Worm (Caenorhabditis elegans) whole organism, L3 larva: ENCODE measurements around the gene Y64G10A.10.

ENCODE experiments used
- R02D3.7 ChIP-seq: fragments of 150-350 bp; optimal IDR thresholded peaks from 2 replicates; lab custom pipeline; 2014; ENCODE audit warnings: missing biosample characterization, missing genetic modification characterization
- ZK546.5 ChIP-seq: sonication (generic microtip); optimal IDR thresholded peaks from 2 replicates; lab custom pipeline; 2017; ENCODE audit warnings: missing biosample characterization, missing genetic modification characterization
- aly-2 ChIP-seq: fragments of 150-350 bp; optimal IDR thresholded peaks from 2 replicates; lab custom pipeline; 2014; ENCODE audit warnings: missing biosample characterization, missing genetic modification characterization
- ama-1 ChIP-seq: fragments of 150-350 bp; optimal IDR thresholded peaks from 2 replicates; lab custom pipeline; 2018
- daf-12 ChIP-seq: fragments of 150-350 bp; optimal IDR thresholded peaks from 2 replicates; lab custom pipeline; 2014; ENCODE audit warnings: missing biosample characterization, missing genetic modification reagents, missing genetic modification characterization
- egl-27 ChIP-seq: sonication (generic microtip); optimal IDR thresholded peaks from 4 replicates; lab custom pipeline; 2017; ENCODE audit warnings: missing biosample characterization, missing genetic modification reagents, missing genetic modification characterization
- elt-2 ChIP-seq: sonication (generic microtip); optimal IDR thresholded peaks from 2 replicates; lab custom pipeline; 2016; ENCODE audit warnings: missing genetic modification reagents, mild to moderate bottlenecking, missing genetic modification characterization, missing compliant biosample characterization
- elt-3 ChIP-seq, 3 experiments: fragments of 150-350 bp in 1 of 3; sonication (generic microtip) in 2 of 3; optimal IDR thresholded peaks; 2 replicates in 2 of 3; 4 replicates in 1 of 3; lab custom pipeline; 2014 to 2017; ENCODE audit warnings: missing biosample characterization in 3 of 3, missing genetic modification characterization in 3 of 3
- fkh-10 ChIP-seq: sonication (generic microtip); optimal IDR thresholded peaks from 2 replicates; lab custom pipeline; 2017; ENCODE audit warnings: missing biosample characterization, missing genetic modification reagents, missing genetic modification characterization
- fkh-2 ChIP-seq: fragments of 150-350 bp; optimal IDR thresholded peaks from 2 replicates; lab custom pipeline; 2014; ENCODE audit warnings: missing biosample characterization, missing genetic modification reagents, missing genetic modification characterization
- hmg-11 ChIP-seq: sonication (generic microtip); optimal IDR thresholded peaks from 2 replicates; lab custom pipeline; 2016; ENCODE audit warnings: missing genetic modification characterization, missing compliant biosample characterization
- jun-1 ChIP-seq: fragments of 150-350 bp; optimal IDR thresholded peaks from 2 replicates; lab custom pipeline; 2014; ENCODE audit warnings: missing biosample characterization, missing genetic modification reagents, missing genetic modification characterization
- lin-15B ChIP-seq: fragments of 150-350 bp; optimal IDR thresholded peaks from 2 replicates; lab custom pipeline; 2014; ENCODE audit warnings: missing biosample characterization, missing genetic modification characterization
- lin-39 ChIP-seq: fragments of 150-350 bp; optimal IDR thresholded peaks from 2 replicates; lab custom pipeline; 2018; ENCODE audit warnings: missing biosample characterization, missing genetic modification reagents, missing genetic modification characterization
- mdl-1 ChIP-seq: fragments of 150-350 bp; optimal IDR thresholded peaks from 2 replicates; lab custom pipeline; 2014; ENCODE audit warnings: missing biosample characterization, missing genetic modification characterization
- nfya-1 ChIP-seq: sonication (generic microtip); optimal IDR thresholded peaks from 2 replicates; lab custom pipeline; 2017; ENCODE audit warnings: missing genetic modification characterization, mild to moderate bottlenecking, missing compliant biosample characterization, antibody characterized with exemption, moderate library complexity; ENCODE audit not compliant: insufficient read depth
- nhr-11 ChIP-seq: fragments of 150-350 bp; optimal IDR thresholded peaks from 2 replicates; lab custom pipeline; 2014; ENCODE audit warnings: missing biosample characterization, missing genetic modification characterization
- nhr-12 ChIP-seq: fragments of 150-350 bp; optimal IDR thresholded peaks from 2 replicates; lab custom pipeline; 2014; ENCODE audit warnings: missing biosample characterization, missing genetic modification characterization
- nhr-25 ChIP-seq: sonication (generic microtip); optimal IDR thresholded peaks from 2 replicates; lab custom pipeline; 2017; ENCODE audit warnings: missing biosample characterization, missing genetic modification characterization
- nhr-28 ChIP-seq: fragments of 150-350 bp; optimal IDR thresholded peaks from 2 replicates; lab custom pipeline; 2014; ENCODE audit warnings: missing biosample characterization, missing genetic modification characterization
- nhr-43 ChIP-seq: sonication (generic microtip); optimal IDR thresholded peaks from 2 replicates; lab custom pipeline; 2016; ENCODE audit warnings: mild to moderate bottlenecking, missing genetic modification characterization, missing compliant biosample characterization; ENCODE audit not compliant: poor library complexity, severe bottlenecking
- nhr-76 ChIP-seq: fragments of 150-350 bp; sonication (generic microtip); optimal IDR thresholded peaks from 5 replicates; lab custom pipeline; 2014; ENCODE audit warnings: missing biosample characterization, missing genetic modification characterization
- pha-4 ChIP-seq: fragments of 150-350 bp; optimal IDR thresholded peaks from 2 replicates; lab custom pipeline; 2014; ENCODE audit warnings: missing biosample characterization, missing genetic modification reagents, missing genetic modification characterization
- pqm-1 ChIP-seq: fragments of 150-350 bp; optimal IDR thresholded peaks from 2 replicates; lab custom pipeline; 2017; ENCODE audit warnings: missing biosample characterization, missing genetic modification characterization, inconsistent platforms
- skn-1 ChIP-seq: fragments of 150-350 bp; optimal IDR thresholded peaks from 2 replicates; lab custom pipeline; 2014; ENCODE audit warnings: missing biosample characterization, missing genetic modification characterization
- snpc-4 ChIP-seq: fragments of 150-350 bp; optimal IDR thresholded peaks from 2 replicates; lab custom pipeline; 2014; ENCODE audit warnings: missing biosample characterization, missing genetic modification characterization
- tbx-2 ChIP-seq: sonication (generic microtip); optimal IDR thresholded peaks from 2 replicates; lab custom pipeline; 2016; ENCODE audit warnings: mild to moderate bottlenecking, missing genetic modification characterization, missing compliant biosample characterization
- unc-39 ChIP-seq: sonication (generic microtip); optimal IDR thresholded peaks from 4 replicates; lab custom pipeline; 2017; ENCODE audit warnings: missing biosample characterization, missing genetic modification characterization
- unc-62 ChIP-seq: fragments of 150-350 bp; sonication (generic microtip); optimal IDR thresholded peaks from 4 replicates; lab custom pipeline; 2014; ENCODE audit warnings: missing biosample characterization, missing genetic modification reagents, missing genetic modification characterization
- zag-1 ChIP-seq: fragments of 150-350 bp; optimal IDR thresholded peaks from 2 replicates; lab custom pipeline; 2014; ENCODE audit warnings: missing biosample characterization, missing genetic modification characterization
- ztf-11 ChIP-seq: fragments of 150-350 bp; optimal IDR thresholded peaks from 2 replicates; lab custom pipeline; 2014; ENCODE audit warnings: missing biosample characterization, missing genetic modification characterization

Y64G10A.10 gene

ce11 chrIV:14241382-14242122 is at the start of gene Y64G10A.10:
Y64G10A.10 (minus strand) TSS chrIV:14241432.
- TF ChIP-seq R02D3.7 (no peak), jun-1 (tag; lab: Kevin White, UChicago) (no peak), nhr-28 (no peak), nhr-25 (no peak), aly-2 (tag; lab: Kevin White, UChicago) (no peak), nhr-76 (no peak), nhr-11 (tag; lab: Kevin White, UChicago) (no peak), nhr-12 (tag; lab: Kevin White, UChicago) (no peak), snpc-4 (tag; lab: Kevin White, UChicago) (no peak), unc-39 (tag; lab: Kevin White, UChicago) (no peak), elt-2 (tag; lab: Kevin White, UChicago) (no peak), tbx-2 (tag; lab: Kevin White, UChicago) (no peak), zag-1 (no peak)

DNA sequence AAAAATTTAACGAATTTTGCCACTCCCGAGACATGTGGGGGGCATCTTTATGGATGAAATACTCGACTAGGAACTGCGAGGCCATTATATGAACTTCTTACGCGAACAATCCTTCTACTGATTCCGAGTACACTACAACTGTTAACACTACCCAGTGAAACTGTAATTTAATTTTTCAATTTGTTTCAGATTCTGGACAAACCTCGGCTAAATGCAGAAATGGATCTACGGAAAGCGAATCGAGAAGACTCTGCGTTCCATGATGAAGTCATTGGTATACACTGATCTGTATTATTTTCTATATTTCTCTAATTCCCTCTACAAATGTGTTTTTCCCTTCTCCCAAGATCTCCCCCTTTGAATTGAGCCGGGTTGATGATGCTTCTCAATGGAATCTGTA is 43.7 kb upstream of the Y64G10A.10 start:
- TF ChIP-seq nhr-25 (no peak), fkh-2 (tag; lab: Kevin White, UChicago) (no peak), daf-12 (tag; lab: Kevin White, UChicago) (no peak), jun-1 (tag; lab: Kevin White, UChicago) (no peak)

ce11 chrIV:14276773-14277388 is 35.6 kb upstream of the Y64G10A.10 start:
- TF ChIP-seq nfya-1 (tag; lab: Kevin White, UChicago) = peak; percentile 80
- TF ChIP-seq R02D3.7 = no peak
- no peak for TF ChIP-seq zag-1
- no peak for TF ChIP-seq unc-62 (GFP tag; lab: Kevin White, UChicago)

DNA sequence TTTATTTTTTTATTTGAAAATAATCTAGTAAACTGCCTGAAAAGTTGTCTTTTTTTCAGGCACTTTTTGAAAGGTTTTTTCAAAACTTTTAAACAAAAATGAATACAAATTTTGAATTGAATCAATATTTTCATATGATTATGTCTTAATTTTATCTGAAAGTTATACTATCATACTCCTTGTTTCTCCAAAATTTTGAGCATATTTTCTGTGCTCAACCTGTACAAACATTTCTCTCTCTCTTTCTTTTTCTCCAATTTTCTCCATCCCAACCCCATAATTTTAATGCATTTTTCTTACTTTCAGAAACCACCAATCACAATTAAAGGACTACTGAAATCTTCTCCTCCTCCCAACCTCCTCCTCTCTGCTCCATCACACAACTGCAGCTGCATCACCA is 34.9 kb upstream of the Y64G10A.10 start, which contains the start of gene ilcr-1:
Gene ilcr-1 (plus strand): TSS at position 301 of the 400 bp plus-strand sequence.
- TF ChIP-seq ZK546.5 (tag; lab: Kevin White, UChicago) = no peak
- no peak for TF ChIP-seq elt-3 (tag; optimal IDR thresholded peaks at IDR 0.05; lab: Kevin White, UChicago)
- TF ChIP-seq nhr-25 = no peak
- TF ChIP-seq R02D3.7 = no peak
- no peak for TF ChIP-seq nhr-28
- no peak for TF ChIP-seq pqm-1 (tag; lab: Kevin White, UChicago)
- TF ChIP-seq jun-1 (tag; lab: Kevin White, UChicago) = no peak
- no peak for TF ChIP-seq egl-27 (tag; lab: Kevin White, UChicago)
- no peak for TF ChIP-seq zag-1
- no peak for TF ChIP-seq fkh-10 (GFP tag; lab: Kevin White, UChicago)
- TF ChIP-seq ama-1 (lab: Kevin White, UChicago) = no peak
- TF ChIP-seq nhr-76 = no peak
- no peak for TF ChIP-seq nhr-11 (tag; lab: Kevin White, UChicago)
- no peak for TF ChIP-seq ztf-11 (tag; lab: Kevin White, UChicago)
- no peak for TF ChIP-seq elt-2 (tag; lab: Kevin White, UChicago)
- TF ChIP-seq unc-39 (tag; lab: Kevin White, UChicago) = no peak
- no peak for TF ChIP-seq pha-4 (tag; lab: Kevin White, UChicago)

DNA sequence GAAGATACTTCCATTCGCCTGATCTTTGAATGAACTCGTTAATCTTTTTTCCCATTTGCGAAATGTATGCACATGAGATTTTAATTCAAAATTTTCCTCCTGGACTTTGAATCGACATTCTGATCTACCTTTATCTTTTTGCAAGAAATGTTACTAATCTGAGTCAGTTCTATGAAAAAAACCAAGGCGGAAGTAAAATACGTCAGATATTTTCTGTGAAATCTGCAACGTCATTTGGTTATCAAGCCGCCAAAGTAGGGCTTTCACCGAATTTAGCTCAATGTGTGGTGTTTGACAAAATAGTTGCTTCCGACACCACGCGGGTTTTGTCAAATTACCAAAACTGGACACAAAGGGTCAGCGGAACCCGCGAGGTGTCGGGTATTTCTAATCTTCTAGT is 33.6 kb upstream of the Y64G10A.10 start:
- no peak for TF ChIP-seq elt-2 (tag; lab: Kevin White, UChicago)
- TF ChIP-seq ztf-11 (tag; lab: Kevin White, UChicago) = no peak
- TF ChIP-seq nhr-11 (tag; lab: Kevin White, UChicago) = peak; percentile 27

DNA sequence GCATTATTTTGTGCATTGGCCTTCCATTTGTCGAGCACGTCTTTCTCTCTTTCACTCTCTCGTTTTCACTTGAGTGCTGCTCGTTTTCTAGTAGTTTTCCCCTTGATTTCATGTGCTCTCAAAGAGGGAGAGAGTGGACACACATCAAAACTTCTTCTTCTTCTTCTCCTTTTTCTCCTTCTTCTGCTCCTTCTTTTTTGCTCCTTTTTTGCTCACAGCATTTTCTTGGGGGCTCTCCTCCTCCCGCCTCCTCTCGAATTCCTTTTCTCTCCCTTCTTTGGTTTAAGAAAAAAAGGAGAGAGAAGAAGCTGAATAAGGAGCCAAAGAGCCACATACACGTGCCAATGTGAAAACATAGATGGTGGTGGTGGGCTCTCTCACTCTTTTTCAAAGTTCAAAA is 31.3 kb upstream of the Y64G10A.10 start:
- TF ChIP-seq skn-1 (tag; lab: Kevin White, UChicago) (peak; percentile 44), mdl-1 (tag; lab: Kevin White, UChicago) (peak; percentile 27), unc-62 (GFP tag; lab: Kevin White, UChicago) (no peak), lin-15B (tag; lab: Kevin White, UChicago) (no peak), nhr-43 (tag; lab: Kevin White, UChicago) (no peak), fkh-10 (GFP tag; lab: Kevin White, UChicago) (peak; percentile 9), hmg-11 (tag; lab: Kevin White, UChicago) (peak; percentile 58), nfya-1 (tag; lab: Kevin White, UChicago) (peak; percentile 57), lin-39 (tag; lab: Kevin White, UChicago) (peak; percentile 77)
